Fruit fly (Drosophila melanogaster) whole organism, wandering third instar larva: ENCODE results near the gene mtd.

Experiments used
- Abd-B ChIP-seq: fragments of >200 bp; optimal IDR thresholded peaks from 2 replicates; lab custom pipeline; 2017; ENCODE audit warnings: missing biosample characterization, missing genetic modification characterization
- CG32264 ChIP-seq: fragments of 200-800 bp; sonication (Bioruptor generic); optimal IDR thresholded peaks from 2 replicates; lab custom pipeline; 2016; ENCODE audit warnings: missing biosample characterization, missing genetic modification characterization
- CG9705 ChIP-seq: fragments of 200-800 bp; sonication (Bioruptor generic); optimal IDR thresholded peaks from 2 replicates; lab custom pipeline; 2018; ENCODE audit warnings: missing biosample characterization, mild to moderate bottlenecking, missing genetic modification characterization
- GATAd ChIP-seq: sonication (Bioruptor generic); optimal IDR thresholded peaks from 2 replicates; lab custom pipeline; 2016; ENCODE audit warnings: missing biosample characterization, missing genetic modification characterization
- Hnf4 ChIP-seq: fragments of 200-800 bp; sonication (Bioruptor generic); optimal IDR thresholded peaks from 2 replicates; lab custom pipeline; 2016; ENCODE audit warnings: missing biosample characterization, mild to moderate bottlenecking, missing genetic modification characterization
- Hr78 ChIP-seq: fragments of >200 bp; optimal IDR thresholded peaks from 2 replicates; lab custom pipeline; 2017; ENCODE audit warnings: missing biosample characterization, missing genetic modification characterization
- Hr83 ChIP-seq: fragments of 200-300 bp; sonication (Bioruptor generic); optimal IDR thresholded peaks from 2 replicates; lab custom pipeline; 2016; ENCODE audit warnings: missing biosample characterization, mild to moderate bottlenecking, missing genetic modification characterization, moderate library complexity; ENCODE audit not compliant: poor library complexity, severe bottlenecking
- Jra ChIP-seq: sonication (Bioruptor generic); optimal IDR thresholded peaks from 2 replicates; lab custom pipeline; 2016; ENCODE audit warnings: missing biosample characterization, missing genetic modification characterization
- Mio ChIP-seq: sonication (Bioruptor generic); optimal IDR thresholded peaks from 2 replicates; lab custom pipeline; 2016; ENCODE audit warnings: missing biosample characterization, missing genetic modification characterization
- Myc ChIP-seq: fragments of >200 bp; optimal IDR thresholded peaks from 2 replicates; lab custom pipeline; 2017
- OdsH ChIP-seq: fragments of 200-800 bp; sonication (Bioruptor generic); optimal IDR thresholded peaks from 2 replicates; lab custom pipeline; 2016; ENCODE audit warnings: missing biosample characterization, mild to moderate bottlenecking, missing genetic modification characterization
- Rel ChIP-seq, 2 experiments: fragments of 200-800 bp; sonication (Bioruptor generic) in 1 of 2; optimal IDR thresholded peaks; 2 replicates in 1 of 2; 3 replicates in 1 of 2; lab custom pipeline; 2016 to 2019; ENCODE audit warnings: mild to moderate bottlenecking in 2 of 2, missing biosample characterization in 2 of 2, missing genetic modification characterization in 2 of 2, moderate library complexity in 1 of 2
- Sp1 ChIP-seq: fragments of 200-800 bp; sonication (Bioruptor generic); optimal IDR thresholded peaks from 3 replicates; lab custom pipeline; 2019; ENCODE audit warnings: missing biosample characterization, mild to moderate bottlenecking, missing genetic modification characterization, moderate library complexity
- Vsx2 ChIP-seq: fragments of 200-300, 225-300 bp; sonication (Bioruptor generic); optimal IDR thresholded peaks from 2 replicates; lab custom pipeline; 2018; ENCODE audit warnings: missing biosample characterization, missing genetic modification characterization; ENCODE audit not compliant: partially characterized antibody
- br ChIP-seq: fragments of 200-800 bp; sonication (Bioruptor generic); optimal IDR thresholded peaks from 2 replicates; lab custom pipeline; 2016; ENCODE audit warnings: missing biosample characterization, missing genetic modification characterization
- brk ChIP-seq: fragments of 200-800 bp; sonication (Bioruptor generic); optimal IDR thresholded peaks from 2 replicates; lab custom pipeline; 2016; ENCODE audit warnings: missing biosample characterization, mild to moderate bottlenecking, missing genetic modification characterization
- dl ChIP-seq, 2 experiments: fragments of 175-275, 200-275 bp in 1 of 2; fragments of 200-275 bp in 1 of 2; sonication (Bioruptor generic); optimal IDR thresholded peaks; lab custom pipeline; 2018; ENCODE audit warnings: mild to moderate bottlenecking in 2 of 2, missing biosample characterization in 2 of 2, missing genetic modification characterization in 2 of 2, moderate library complexity in 2 of 2; ENCODE audit not compliant: partially characterized antibody in 2 of 2, insufficient read depth in 1 of 2
- dsf ChIP-seq: sonication (Bioruptor generic); optimal IDR thresholded peaks from 2 replicates; lab custom pipeline; 2016; ENCODE audit warnings: missing biosample characterization, missing genetic modification characterization, borderline replicate concordance
- foxo ChIP-seq, 2 experiments: fragments of 200-800 bp; sonication (Bioruptor generic); optimal IDR thresholded peaks; 2 replicates in 1 of 2; 3 replicates in 1 of 2; lab custom pipeline; 2016 to 2017; ENCODE audit warnings: missing biosample characterization in 2 of 2, missing genetic modification characterization in 2 of 2
- fru ChIP-seq: fragments of 200-800 bp; sonication (Bioruptor generic); optimal IDR thresholded peaks from 3 replicates; lab custom pipeline; 2016; ENCODE audit warnings: missing biosample characterization, mild to moderate bottlenecking, missing genetic modification characterization
- h ChIP-seq: fragments of 200-800 bp; sonication (Bioruptor generic); optimal IDR thresholded peaks from 3 replicates; lab custom pipeline; 2016; ENCODE audit warnings: missing biosample characterization, mild to moderate bottlenecking, missing genetic modification characterization
- jim ChIP-seq: fragments of 175-275, 200-325 bp; sonication (Bioruptor generic); optimal IDR thresholded peaks from 2 replicates; lab custom pipeline; 2016; ENCODE audit warnings: missing biosample characterization, mild to moderate bottlenecking, missing genetic modification characterization
- psq ChIP-seq: fragments of 200-800 bp; sonication (Bioruptor generic); optimal IDR thresholded peaks from 3 replicates; lab custom pipeline; 2017; ENCODE audit warnings: missing biosample characterization, mild to moderate bottlenecking, missing genetic modification characterization, moderate library complexity
- rgr ChIP-seq: fragments of 200-800 bp; sonication (Bioruptor generic); optimal IDR thresholded peaks from 3 replicates; lab custom pipeline; 2016; ENCODE audit warnings: missing biosample characterization, mild to moderate bottlenecking, missing genetic modification characterization
- sage ChIP-seq: fragments of 200-800 bp; sonication (Bioruptor generic); optimal IDR thresholded peaks from 2 replicates; lab custom pipeline; 2016; ENCODE audit warnings: missing biosample characterization, mild to moderate bottlenecking, missing genetic modification characterization
- sv ChIP-seq: fragments of 200-800 bp; sonication (Bioruptor generic); optimal IDR thresholded peaks from 3 replicates; lab custom pipeline; 2016; ENCODE audit warnings: missing biosample characterization, missing genetic modification characterization
- tai ChIP-seq: sonication (Bioruptor generic); optimal IDR thresholded peaks from 2 replicates; lab custom pipeline; 2016; ENCODE audit warnings: missing biosample characterization, missing genetic modification characterization
- usp ChIP-seq: fragments of >200 bp; optimal IDR thresholded peaks from 2 replicates; lab custom pipeline; 2017; ENCODE audit warnings: missing biosample characterization, missing genetic modification characterization
- woc ChIP-seq: sonication (Bioruptor generic); optimal IDR thresholded peaks from 2 replicates; lab custom pipeline; 2016; ENCODE audit warnings: missing biosample characterization, mild to moderate bottlenecking, missing genetic modification characterization

Gene mtd

dm6 chr3R:5297315-5297714 is 52.9 kb downstream of the mtd start:
- TF ChIP-seq fru (GFP tag; lab: Kevin White, UChicago) = peak; percentile 56
- TF ChIP-seq Hnf4 = peak; percentile 29
- no peak for TF ChIP-seq dl (GFP tag; optimal IDR thresholded peaks at IDR 0.05; lab: Kevin White, UChicago; ENCODE audit: insufficient read depth in 1 of 2, partially characterized antibody in 2 of 2)
- TF ChIP-seq foxo (GFP tag; optimal IDR thresholded peaks at IDR 0.05; lab: Kevin White, UChicago) = no peak
- peak; percentile 10 for TF ChIP-seq h (GFP tag; lab: Kevin White, UChicago)
- TF ChIP-seq tai (GFP tag; lab: Kevin White, UChicago) = no peak
- TF ChIP-seq Rel (GFP tag; optimal IDR thresholded peaks at IDR 0.05; lab: Kevin White, UChicago) = no peak
- peak; percentile 40 for TF ChIP-seq Rel (tag; optimal IDR thresholded peaks at IDR 0.05; lab: Kevin White, UChicago)

dm6 chr3R:5295090-5295489 is 55.2 kb downstream of the mtd start:
- no peak for TF ChIP-seq Mio (GFP tag; lab: Kevin White, UChicago)

- TF ChIP-seq CG32264 (no peak), Sp1 (no peak), Hnf4 (no peak), Mio (GFP tag; lab: Kevin White, UChicago) (no peak), CG9705 (GFP tag; lab: Kevin White, UChicago) (no peak), Hr78 (GFP tag; lab: Kevin White, UChicago) (no peak), Jra (GFP tag; lab: Kevin White, UChicago) (no peak), foxo (GFP tag; optimal IDR thresholded peaks at IDR 0.05; lab: Kevin White, UChicago) (no peak), GATAd (GFP tag; lab: Kevin White, UChicago) (no peak), brk (GFP tag; lab: Kevin White, UChicago) (no peak), sv (GFP tag; lab: Kevin White, UChicago) (no peak), OdsH (GFP tag; lab: Kevin White, UChicago) (no peak), woc (GFP tag; lab: Kevin White, UChicago) (no peak), Abd-B (no peak), rgr (GFP tag; lab: Kevin White, UChicago) (no peak)
These were observed 59.5 kb downstream of the mtd start for dm6 chr3R:5290738-5291137.

- TF ChIP-seq psq (no peak), Myc (lab: Kevin White, UChicago) (no peak), jim (GFP tag; lab: Kevin White, UChicago) (no peak)
- TF ChIP-seq, all 38 proteins: peak for 0
These were observed 62.3 kb downstream of the mtd start for dm6 chr3R:5287965-5288364.

dm6 chr3R:5286918-5287636 is 63.2 kb downstream of the mtd start:
- TF ChIP-seq rgr (GFP tag; lab: Kevin White, UChicago) (peak; percentile 15), sv (GFP tag; lab: Kevin White, UChicago) (no peak)
- TF ChIP-seq, all 38 proteins: peak for 1

- TF ChIP-seq Hr83 (no peak), usp (GFP tag; lab: Kevin White, UChicago) (no peak), Abd-B (no peak), brk (GFP tag; lab: Kevin White, UChicago) (no peak), h (GFP tag; lab: Kevin White, UChicago) (no peak), br (GFP tag; lab: Kevin White, UChicago) (no peak), tai (GFP tag; lab: Kevin White, UChicago) (no peak), Vsx2 (GFP tag; lab: Kevin White, UChicago) (no peak), woc (GFP tag; lab: Kevin White, UChicago) (no peak), dsf (GFP tag; lab: Kevin White, UChicago) (no peak), fru (GFP tag; lab: Kevin White, UChicago) (no peak), Mio (GFP tag; lab: Kevin White, UChicago) (no peak), Jra (GFP tag; lab: Kevin White, UChicago) (no peak), foxo (GFP tag; optimal IDR thresholded peaks at IDR 0.05; lab: Kevin White, UChicago) (no peak), OdsH (GFP tag; lab: Kevin White, UChicago) (no peak), sage (GFP tag; lab: Kevin White, UChicago) (no peak), sv (GFP tag; lab: Kevin White, UChicago) (no peak), psq (no peak), CG32264 (no peak), Myc (lab: Kevin White, UChicago) (no peak)
These were observed 64.3 kb downstream of the mtd start for dm6 chr3R:5285937-5286336.
